Worm (Caenorhabditis elegans): ENCODE measurements around the gene C34E11.2.

DNA sequence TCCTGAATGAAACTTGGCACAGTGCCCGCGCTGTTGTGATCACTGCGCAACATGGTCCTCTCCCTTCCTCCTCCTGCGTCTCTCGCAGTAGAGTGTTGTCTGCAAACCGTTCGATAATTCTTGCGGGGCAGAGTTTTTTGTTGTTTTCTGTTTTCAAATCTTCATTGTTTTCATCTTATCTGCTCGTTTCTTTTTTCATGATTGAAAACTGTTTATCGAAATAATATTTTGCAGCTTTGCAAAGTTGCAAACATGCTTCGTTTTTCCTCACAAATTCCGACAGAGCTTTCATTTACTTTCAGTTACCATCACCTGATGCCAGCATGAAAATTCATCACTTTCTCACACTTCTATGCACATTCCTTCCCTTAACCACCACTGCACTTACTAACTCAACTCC, 42.6 kb upstream of the C34E11.2 start, which contains the start of gene mes-1:
- TF ChIP-seq nhr-25 (tag; optimal IDR thresholded peaks at IDR 0.05) (no peak), nhr-11 (tag; optimal IDR thresholded peaks at IDR 0.05) (no peak), unc-55 (GFP tag; optimal IDR thresholded peaks at IDR 0.05) (no peak), lsy-2 (tag; optimal IDR thresholded peaks at IDR 0.05) (no peak), zag-1 (tag; optimal IDR thresholded peaks at IDR 0.05) (no peak), lin-39 (tag; optimal IDR thresholded peaks at IDR 0.05) (no peak), sem-4 (tag; optimal IDR thresholded peaks at IDR 0.05) (no peak), nhr-23 (tag; optimal IDR thresholded peaks at IDR 0.05) (no peak), snpc-4 (tag; optimal IDR thresholded peaks at IDR 0.05) (no peak)

All from whole organism, L2 larva.